Fruit fly (Drosophila melanogaster): ENCODE results near the gene meng.

dm6 chr2L:6698387-6698786 lies 43.9 kb upstream of the meng start:
- TF ChIP-seq sob (GFP tag; IDR thresholded peaks at IDR 0.05) (peak; percentile 60; the same call in 1 of the 2 replicates), aop (GFP tag; IDR thresholded peaks at IDR 0.05) (no peak), inv (GFP tag; IDR thresholded peaks at IDR 0.05; ENCODE audit: partially characterized antibody) (no peak), pzg (GFP tag; optimal IDR thresholded peaks at IDR 0.05) (no peak), CG3163 (GFP tag; optimal IDR thresholded peaks at IDR 0.05) (no peak), CG6689 (GFP tag; IDR thresholded peaks at IDR 0.05) (peak; percentile 43; the same call in 1 of the 2 replicates), CG8089 (GFP tag; optimal IDR thresholded peaks at IDR 0.05) (no peak), z (GFP tag; IDR thresholded peaks at IDR 0.05) (no peak), CG8765 (GFP tag; IDR thresholded peaks at IDR 0.05) (peak; percentile 59; the same call in 1 of the 2 replicates), Lim3 (GFP tag; IDR thresholded peaks at IDR 0.05) (no peak)
